Worm (Caenorhabditis elegans) whole organism, L1 larva: ENCODE measurements around the gene frpr-14.

Source experiments
- C16A3.4 ChIP-seq: fragments of 150-350 bp; optimal IDR thresholded peaks from 2 replicates; lab custom pipeline; 2014; ENCODE audit warnings: missing biosample characterization, missing genetic modification characterization
- F16B12.6 ChIP-seq: fragments of 150-350 bp; optimal IDR thresholded peaks from 2 replicates; lab custom pipeline; 2014; ENCODE audit warnings: missing biosample characterization, missing genetic modification characterization
- aha-1 ChIP-seq: fragments of 150-350 bp; optimal IDR thresholded peaks from 2 replicates; lab custom pipeline; 2014; ENCODE audit warnings: missing biosample characterization, missing genetic modification characterization
- ama-1 ChIP-seq: fragments of 150-350 bp; optimal IDR thresholded peaks from 2 replicates; lab custom pipeline; 2014
- blmp-1 ChIP-seq: fragments of 150-350 bp; optimal IDR thresholded peaks from 2 replicates; lab custom pipeline; 2014; ENCODE audit warnings: missing biosample characterization, missing genetic modification characterization
- ceh-82 ChIP-seq, 3 experiments: fragments of 150-350 bp in 1 of 3; sonication (generic microtip) in 2 of 3; optimal IDR thresholded peaks; 2 replicates each; lab custom pipeline; 2014 to 2017; ENCODE audit warnings: missing biosample characterization in 3 of 3, missing genetic modification characterization in 3 of 3
- ceh-88 ChIP-seq: fragments of 200-800 bp; sonication (Bioruptor generic); IDR thresholded peaks from 2 replicates; pipeline ENCODE4 v1.3.6; 2022; ENCODE audit warnings: missing genetic modification characterization, missing compliant biosample characterization
- dpl-1 ChIP-seq, 3 experiments: fragments of 150-350 bp in 2 of 3; sonication (generic microtip) in 1 of 3; optimal IDR thresholded peaks; 2 replicates each; lab custom pipeline; 2014 to 2017; ENCODE audit warnings: missing biosample characterization in 3 of 3, missing genetic modification characterization in 3 of 3, missing genetic modification reagents in 3 of 3
- dsc-1 ChIP-seq: sonication (generic microtip); optimal IDR thresholded peaks from 2 replicates; lab custom pipeline; 2016; ENCODE audit warnings: mild to moderate bottlenecking, missing genetic modification characterization, missing compliant biosample characterization
- efl-1 ChIP-seq, 4 experiments: fragments of 150-350 bp; optimal IDR thresholded peaks in 3 of 4; peaks in 1 of 4; 1 replicate in 1 of 4; 2 replicates in 3 of 4; lab custom pipeline; 2014; ENCODE audit warnings: missing biosample characterization in 2 of 4, missing genetic modification characterization in 2 of 4, missing genetic modification reagents in 2 of 4
- egl-13 ChIP-seq: sonication (generic microtip); optimal IDR thresholded peaks from 2 replicates; lab custom pipeline; 2016; ENCODE audit warnings: missing genotype, missing genetic modification reagents, missing genetic modification characterization, missing compliant biosample characterization
- egl-27 ChIP-seq, 2 experiments: fragments of 150-350 bp in 1 of 2; sonication (generic microtip); optimal IDR thresholded peaks; 3 replicates each; lab custom pipeline; 2017 to 2018; ENCODE audit warnings: missing biosample characterization in 2 of 2, missing genetic modification characterization in 2 of 2, missing genetic modification reagents in 2 of 2
- elt-3 ChIP-seq, 6 experiments: fragments of 150-350 bp in 1 of 6; sonication (generic microtip); optimal IDR thresholded peaks; 2 replicates each; lab custom pipeline; 2017 to 2018; ENCODE audit warnings: missing biosample characterization in 6 of 6, missing genetic modification characterization in 6 of 6, inconsistent platforms in 1 of 6
- fkh-10 ChIP-seq: sonication (generic microtip); optimal IDR thresholded peaks from 2 replicates; lab custom pipeline; 2017; ENCODE audit warnings: missing biosample characterization, missing genetic modification reagents, missing genetic modification characterization
- fos-1 ChIP-seq: fragments of 150-350 bp; optimal IDR thresholded peaks from 2 replicates; lab custom pipeline; 2014; ENCODE audit warnings: missing biosample characterization, missing genetic modification characterization
- grh-1 ChIP-seq: fragments of 200-800 bp; sonication (Bioruptor generic); IDR thresholded peaks from 2 replicates; pipeline ENCODE4 v1.3.6; 2022; ENCODE audit warnings: missing genetic modification reagents, missing genetic modification characterization, missing compliant biosample characterization
- lin-14 ChIP-seq: fragments of 200-800 bp; sonication (Bioruptor generic); optimal IDR thresholded peaks from 2 replicates; lab custom pipeline; 2018; ENCODE audit warnings: mild to moderate bottlenecking, missing genetic modification characterization, moderate library complexity, missing compliant biosample characterization
- lin-35 ChIP-seq, 2 experiments: fragments of 150-350 bp; optimal IDR thresholded peaks; 2 replicates each; lab custom pipeline; 2014; ENCODE audit warnings: missing biosample characterization in 2 of 2, missing genetic modification characterization in 2 of 2, missing genetic modification reagents in 2 of 2
- lir-3 ChIP-seq: sonication (generic microtip); optimal IDR thresholded peaks from 2 replicates; lab custom pipeline; 2016; ENCODE audit warnings: mild to moderate bottlenecking, missing genetic modification characterization, moderate library complexity, missing compliant biosample characterization; ENCODE audit not compliant: poor library complexity
- lsy-2 ChIP-seq, 2 experiments: fragments of 150-350 bp; optimal IDR thresholded peaks; 2 replicates each; lab custom pipeline; 2014; ENCODE audit warnings: missing biosample characterization in 2 of 2, missing genetic modification characterization in 2 of 2
- mdl-1 ChIP-seq, 2 experiments: fragments of 150-350 bp; optimal IDR thresholded peaks; 2 replicates each; lab custom pipeline; 2014 to 2017; ENCODE audit warnings: missing biosample characterization in 2 of 2, missing genetic modification characterization in 2 of 2, inconsistent platforms in 1 of 2
- mep-1 ChIP-seq: fragments of 150-350 bp; optimal IDR thresholded peaks from 2 replicates; lab custom pipeline; 2014; ENCODE audit warnings: missing biosample characterization, missing genetic modification characterization
- nhr-11 ChIP-seq: fragments of 150-350 bp; optimal IDR thresholded peaks from 2 replicates; lab custom pipeline; 2014; ENCODE audit warnings: missing biosample characterization, missing genetic modification characterization
- nhr-12 ChIP-seq: sonication (generic microtip); optimal IDR thresholded peaks from 2 replicates; lab custom pipeline; 2017; ENCODE audit warnings: missing biosample characterization, missing genetic modification characterization
- nhr-19 ChIP-seq: fragments of 200-800 bp; sonication (Bioruptor generic); conservative IDR thresholded peaks from 2 replicates; pipeline ENCODE4 v1.3.6; 2022; ENCODE audit warnings: missing genetic modification characterization, missing compliant biosample characterization
- nhr-20 ChIP-seq: sonication (generic microtip); optimal IDR thresholded peaks from 2 replicates; lab custom pipeline; 2016; ENCODE audit warnings: mild to moderate bottlenecking, missing genetic modification characterization, missing compliant biosample characterization
- nhr-47 ChIP-seq: sonication (generic microtip); optimal IDR thresholded peaks from 2 replicates; lab custom pipeline; 2016; ENCODE audit warnings: mild to moderate bottlenecking, missing genetic modification characterization, moderate library complexity, missing compliant biosample characterization
- nhr-71 ChIP-seq: sonication (generic microtip); optimal IDR thresholded peaks from 2 replicates; lab custom pipeline; 2016; ENCODE audit warnings: mild to moderate bottlenecking, missing genetic modification characterization, moderate library complexity, missing compliant biosample characterization
- nhr-76 ChIP-seq: sonication (generic microtip); optimal IDR thresholded peaks from 2 replicates; lab custom pipeline; 2017; ENCODE audit warnings: missing biosample characterization, missing genetic modification characterization
- nhr-77 ChIP-seq: fragments of 150-350 bp; optimal IDR thresholded peaks from 2 replicates; lab custom pipeline; 2014; ENCODE audit warnings: missing biosample characterization, missing genetic modification characterization
- nhr-84 ChIP-seq: sonication (generic microtip); optimal IDR thresholded peaks from 2 replicates; lab custom pipeline; 2017; ENCODE audit warnings: missing biosample characterization, missing genetic modification characterization
- nhr-85 ChIP-seq: sonication (generic microtip); peaks from one replicate; lab custom pipeline; 2016; ENCODE audit warnings: missing genetic modification characterization, inconsistent platforms, missing compliant biosample characterization
- nhr-90 ChIP-seq: sonication (generic microtip); optimal IDR thresholded peaks from 2 replicates; lab custom pipeline; 2016; ENCODE audit warnings: mild to moderate bottlenecking, missing genetic modification characterization, missing compliant biosample characterization; ENCODE audit not compliant: poor library complexity
- pag-3 ChIP-seq: sonication (generic microtip); optimal IDR thresholded peaks from 2 replicates; lab custom pipeline; 2017; ENCODE audit warnings: missing genetic modification characterization, mild to moderate bottlenecking, missing compliant biosample characterization, antibody characterized with exemption, borderline replicate concordance; ENCODE audit not compliant: insufficient read depth
- rnt-1 ChIP-seq: sonication (generic microtip); optimal IDR thresholded peaks from 2 replicates; lab custom pipeline; 2016; ENCODE audit warnings: mild to moderate bottlenecking, missing genetic modification characterization, moderate library complexity, missing compliant biosample characterization
- skn-1 ChIP-seq: fragments of 150-350 bp; optimal IDR thresholded peaks from 2 replicates; lab custom pipeline; 2014; ENCODE audit warnings: missing biosample characterization, missing genetic modification characterization
- snpc-4 ChIP-seq: fragments of 150-350 bp; optimal IDR thresholded peaks from 2 replicates; lab custom pipeline; 2014; ENCODE audit warnings: missing biosample characterization, missing genetic modification characterization
- snu-23 ChIP-seq: sonication (generic microtip); optimal IDR thresholded peaks from 2 replicates; lab custom pipeline; 2016; ENCODE audit warnings: missing genetic modification characterization, missing compliant biosample characterization
- swsn-7 ChIP-seq: sonication (generic microtip); optimal IDR thresholded peaks from 2 replicates; lab custom pipeline; 2016; ENCODE audit warnings: missing genetic modification characterization, missing compliant biosample characterization
- tbx-2 ChIP-seq: sonication (generic microtip); optimal IDR thresholded peaks from 2 replicates; lab custom pipeline; 2016; ENCODE audit warnings: missing genetic modification characterization, missing compliant biosample characterization
- unc-130 ChIP-seq: fragments of 150-350 bp; optimal IDR thresholded peaks from 2 replicates; lab custom pipeline; 2017; ENCODE audit warnings: missing biosample characterization, missing genetic modification characterization, inconsistent platforms
- unc-62 ChIP-seq: fragments of 150-350 bp; optimal IDR thresholded peaks from 2 replicates; lab custom pipeline; 2014; ENCODE audit warnings: missing biosample characterization, missing genetic modification reagents, missing genetic modification characterization
- unc-98 ChIP-seq: fragments of 200-800 bp; sonication (Bioruptor generic); IDR thresholded peaks from 2 replicates; pipeline ENCODE4 v1.3.6; 2022; ENCODE audit warnings: missing genetic modification characterization, missing compliant biosample characterization
- xbp-1 ChIP-seq: sonication (generic microtip); optimal IDR thresholded peaks from 2 replicates; lab custom pipeline; 2016; ENCODE audit warnings: missing genetic modification characterization, missing compliant biosample characterization
- zag-1 ChIP-seq: fragments of 150-350 bp; optimal IDR thresholded peaks from 2 replicates; lab custom pipeline; 2014; ENCODE audit warnings: missing biosample characterization, missing genetic modification characterization
- ztf-11 ChIP-seq, 2 experiments: sonication (generic microtip); optimal IDR thresholded peaks; 2 replicates each; lab custom pipeline; 2016 to 2017; ENCODE audit warnings: missing genetic modification characterization in 2 of 2, missing biosample characterization in 1 of 2, missing compliant biosample characterization in 1 of 2

frpr-14 gene

DNA sequence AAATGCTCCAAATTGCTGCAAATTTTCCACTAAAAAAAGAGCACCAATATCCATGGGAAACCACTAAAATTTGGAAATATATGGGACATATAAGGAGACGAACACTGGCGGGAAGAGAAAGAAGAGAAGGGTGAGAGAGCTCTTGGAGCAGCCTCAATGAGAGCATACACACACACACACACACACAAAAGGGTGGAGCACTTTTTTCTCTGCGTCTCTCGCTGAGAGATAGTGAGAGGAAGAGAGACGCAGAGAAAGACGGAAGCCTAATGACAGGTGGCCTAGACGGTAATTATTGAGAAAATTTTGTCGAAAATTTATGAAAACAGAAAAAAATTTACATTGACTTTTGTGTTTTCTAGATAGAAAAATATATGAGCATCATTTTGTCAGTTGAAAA is 28.3 kb upstream of the frpr-14 start (continued):
- TF ChIP-seq lin-14 (GFP tag; lab: Kevin White, UChicago) (peak; percentile 66), swsn-7 (tag; lab: Kevin White, UChicago) (peak; percentile 9), F16B12.6 (peak; percentile 6), snpc-4 (tag; lab: Kevin White, UChicago) (no peak)

DNA sequence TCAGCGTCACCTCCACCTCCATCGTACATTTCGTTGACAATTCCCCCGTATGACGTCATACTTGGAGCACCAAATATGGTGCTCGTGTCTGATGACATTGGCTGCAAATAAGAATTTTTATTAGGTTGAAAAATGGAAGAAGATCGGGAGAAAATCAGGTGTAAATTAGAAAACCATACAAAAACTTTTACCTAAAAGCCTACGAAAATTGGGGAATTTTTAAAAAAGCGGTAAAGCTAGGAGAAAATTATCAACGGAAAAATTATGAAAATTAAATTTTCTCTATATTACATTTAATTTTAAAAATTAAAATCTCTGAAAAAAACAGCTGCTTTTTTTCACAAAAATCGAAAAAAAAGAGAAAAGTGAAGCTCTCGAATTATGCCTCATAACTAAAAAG is 26.3 kb upstream of the frpr-14 start, which contains the start of gene T04B8.5:
TSS of gene T04B8.5 (minus strand) at position 101 of the 400 bp plus-strand sequence.
- TF ChIP-seq dsc-1 (tag; lab: Kevin White, UChicago) (no peak), ama-1 (no peak), mdl-1 (tag; optimal IDR thresholded peaks at IDR 0.05; lab: Kevin White, UChicago) (no peak), ztf-11 (tag; optimal IDR thresholded peaks at IDR 0.05; lab: Kevin White, UChicago) (no peak), unc-130 (tag; lab: Kevin White, UChicago) (no peak), nhr-11 (tag; lab: Kevin White, UChicago) (no peak), xbp-1 (tag; lab: Kevin White, UChicago) (no peak), tbx-2 (tag; lab: Kevin White, UChicago) (no peak), nhr-76 (tag; lab: Kevin White, UChicago) (no peak), fos-1 (tag; lab: Kevin White, UChicago) (no peak), unc-62 (GFP tag; lab: Kevin White, UChicago) (no peak), ceh-88 (no peak), lin-35 (GFP tag; optimal IDR thresholded peaks at IDR 0.05; lab: Kevin White, UChicago) (no peak)

DNA sequence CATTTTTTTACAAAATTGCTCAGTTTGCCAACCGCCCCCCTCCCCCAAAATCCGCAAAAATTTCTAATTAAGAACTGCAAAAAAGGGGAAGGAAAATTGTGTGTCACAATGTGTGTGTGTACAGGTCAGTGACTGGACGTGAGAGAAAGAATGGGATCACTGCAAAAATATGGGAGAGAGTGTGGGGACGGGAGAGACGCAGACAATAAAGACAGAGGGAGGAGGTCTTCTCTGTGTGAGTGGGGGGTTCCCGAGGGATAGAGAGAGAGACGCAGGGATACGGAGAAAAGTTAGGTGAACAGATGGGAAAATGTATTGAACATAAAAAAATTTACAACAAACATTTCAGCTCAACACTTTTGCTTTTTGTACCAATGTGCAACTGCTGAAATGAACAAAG is 24.8 kb upstream of the frpr-14 start:
- TF ChIP-seq fos-1 (tag; lab: Kevin White, UChicago) (no peak), snu-23 (GFP tag; lab: Kevin White, UChicago) (peak; percentile 79), fkh-10 (no peak), unc-62 (GFP tag; lab: Kevin White, UChicago) (no peak), blmp-1 (tag; lab: Kevin White, UChicago) (peak; percentile 69), nhr-90 (tag; lab: Kevin White, UChicago) (peak; percentile 59), nhr-19 (GFP tag; lab: Robert Waterston, UW) (peak; percentile 49; the same call in 1 of the 2 replicates), dsc-1 (tag; lab: Kevin White, UChicago) (peak; percentile 56), nhr-84 (tag; lab: Kevin White, UChicago) (no peak), rnt-1 (peak; percentile 71), dpl-1 (GFP tag; optimal IDR thresholded peaks at IDR 0.05; lab: Kevin White, UChicago) (peak; percentile 15 to 46 (median 44)), skn-1 (no peak), nhr-12 (tag; lab: Kevin White, UChicago) (no peak), nhr-85 (tag; lab: Kevin White, UChicago) (peak; percentile 89), swsn-7 (tag; lab: Kevin White, UChicago) (peak; percentile 60), zag-1 (tag; lab: Kevin White, UChicago) (no peak), nhr-47 (tag; lab: Kevin White, UChicago) (no peak), aha-1 (no peak), elt-3 (tag; optimal IDR thresholded peaks at IDR 0.05; lab: Kevin White, UChicago) (peak in 2 of 6 experiments; percentile 20 to 51), nhr-20 (tag; lab: Kevin White, UChicago) (peak; percentile 63), nhr-71 (tag; lab: Kevin White, UChicago) (peak; percentile 77), lin-14 (GFP tag; lab: Kevin White, UChicago) (peak; percentile 90), lin-35 (GFP tag; optimal IDR thresholded peaks at IDR 0.05; lab: Kevin White, UChicago) (peak; percentile 29 to 59), nhr-77 (tag; lab: Kevin White, UChicago) (peak; percentile 38), lir-3 (tag; lab: Kevin White, UChicago) (peak; percentile 5), ceh-82 (tag; optimal IDR thresholded peaks at IDR 0.05; lab: Kevin White, UChicago) (no peak), efl-1 (optimal IDR thresholded peaks at IDR 0.05; lab: Kevin White, UChicago) (peak; percentile 63 to 68), efl-1 (GFP tag; optimal IDR thresholded peaks at IDR 0.05 in 1 of 2; lab: Kevin White, UChicago) (peak; percentile 31 to 90), grh-1 (GFP tag; lab: Robert Waterston, UW) (peak; percentile 57; the same call in 1 of the 2 replicates), pag-3 (peak; percentile 33), egl-13 (tag; lab: Kevin White, UChicago) (no peak), tbx-2 (tag; lab: Kevin White, UChicago) (peak; percentile 43), ztf-11 (tag; optimal IDR thresholded peaks at IDR 0.05; lab: Kevin White, UChicago) (no peak), mep-1 (tag; lab: Kevin White, UChicago) (peak; percentile 64), unc-98 (peak; percentile 41; the same call in 1 of the 2 replicates), F16B12.6 (peak; percentile 36), lsy-2 (tag; optimal IDR thresholded peaks at IDR 0.05; lab: Kevin White, UChicago) (peak in 1 of 2 experiments; percentile 59), mdl-1 (tag; optimal IDR thresholded peaks at IDR 0.05; lab: Kevin White, UChicago) (peak in 1 of 2 experiments; percentile 52), C16A3.4 (no peak), egl-27 (tag; optimal IDR thresholded peaks at IDR 0.05; lab: Kevin White, UChicago) (no peak)
